Fruit fly (Drosophila melanogaster): ENCODE data around the gene eIF4EHP.

Gene eIF4EHP

DNA sequence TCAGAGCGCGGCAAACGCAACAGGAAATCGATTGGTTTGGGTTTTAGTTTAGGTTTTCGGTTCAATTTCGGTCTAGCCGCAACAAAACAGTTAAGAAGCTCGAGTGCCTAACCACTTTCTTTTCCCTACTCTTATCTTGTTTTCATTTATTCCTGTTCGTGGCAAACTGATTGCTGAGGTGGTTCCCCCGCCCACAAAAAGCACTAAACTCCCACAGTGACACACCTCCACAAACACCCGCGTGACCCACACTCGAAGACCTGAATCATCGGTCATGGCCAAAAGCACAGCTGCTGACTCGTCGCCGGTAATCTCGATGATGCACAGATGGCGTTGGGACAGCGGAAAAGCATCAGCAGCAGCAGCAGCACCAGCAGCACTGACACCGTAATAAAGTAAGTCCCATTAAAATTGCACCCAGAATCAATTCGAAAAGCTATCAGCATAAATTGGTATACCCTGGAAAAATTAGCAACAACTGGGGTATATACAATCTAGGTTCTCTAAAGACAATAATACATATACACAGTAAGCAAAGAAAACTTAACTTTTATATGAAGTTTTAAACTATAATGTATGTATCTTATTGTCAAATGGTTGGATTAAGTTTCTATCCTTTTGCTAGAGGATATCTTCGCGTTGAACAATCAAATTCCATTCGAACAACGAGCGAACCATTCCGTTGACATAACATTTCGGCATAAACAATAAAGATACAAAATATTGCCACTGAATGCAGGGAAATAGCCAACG is 82.9 kb downstream of the eIF4EHP start (continued):
- TF ChIP-seq Vsx1 (GFP tag; optimal IDR thresholded peaks at IDR 0.05): no peak
- no peak for TF ChIP-seq CG7372 (GFP tag; IDR thresholded peaks at IDR 0.05)
- no peak for TF ChIP-seq CG1832 (GFP tag; optimal IDR thresholded peaks at IDR 0.05)
- peak; percentile 27; the same call in 1 of the 2 replicates for TF ChIP-seq CG4730 (GFP tag; IDR thresholded peaks at IDR 0.05)
- TF ChIP-seq ac (GFP tag; optimal IDR thresholded peaks at IDR 0.05): no peak
- TF ChIP-seq CG12219 (GFP tag; optimal IDR thresholded peaks at IDR 0.05): peak; percentile 13
- no peak for TF ChIP-seq Mad (GFP tag; optimal IDR thresholded peaks at IDR 0.05)
- TF ChIP-seq gcm (GFP tag; optimal IDR thresholded peaks at IDR 0.05): no peak
- peak; percentile 54 for TF ChIP-seq dmrt99B (tag; optimal IDR thresholded peaks at IDR 0.05)
- no peak for TF ChIP-seq TFAM (GFP tag; optimal IDR thresholded peaks at IDR 0.05)
- TF ChIP-seq so (GFP tag; IDR thresholded peaks at IDR 0.05): no peak; the same call in 2 of the 3 replicates
- no peak for TF ChIP-seq CG3407 (GFP tag; optimal IDR thresholded peaks at IDR 0.05)
- TF ChIP-seq CG2889 (GFP tag; IDR thresholded peaks at IDR 0.05): no peak
- TF ChIP-seq CG10267 (tag; optimal IDR thresholded peaks at IDR 0.05): no peak
- TF ChIP-seq Asciz (GFP tag; optimal IDR thresholded peaks at IDR 0.05): no peak
- no peak for TF ChIP-seq CG4328 (GFP tag; optimal IDR thresholded peaks at IDR 0.05)
- no peak for TF ChIP-seq tup (GFP tag; optimal IDR thresholded peaks at IDR 0.05)
- peak; percentile 35 for TF ChIP-seq Camta (GFP tag; optimal IDR thresholded peaks at IDR 0.05)
- TF ChIP-seq sob (GFP tag; IDR thresholded peaks at IDR 0.05): no peak
- TF ChIP-seq danr (GFP tag; IDR thresholded peaks at IDR 0.05): no peak
- TF ChIP-seq CG10462 (GFP tag; optimal IDR thresholded peaks at IDR 0.05): no peak
- TF ChIP-seq onecut (GFP tag; IDR thresholded peaks at IDR 0.05): no peak
- no peak for TF ChIP-seq pho (GFP tag; optimal IDR thresholded peaks at IDR 0.05)
- no peak for TF ChIP-seq da (GFP tag; optimal IDR thresholded peaks at IDR 0.05)
- TF ChIP-seq dmrt11E (tag; optimal IDR thresholded peaks at IDR 0.05): peak; percentile 26
- no peak for TF ChIP-seq CHES-1-like (GFP tag; optimal IDR thresholded peaks at IDR 0.05)
- TF ChIP-seq CG9727 (GFP tag; optimal IDR thresholded peaks at IDR 0.05): no peak
- TF ChIP-seq schlank (tag; optimal IDR thresholded peaks at IDR 0.05): no peak
- no peak for TF ChIP-seq ftz-f1 (GFP tag; optimal IDR thresholded peaks at IDR 0.05)
- no peak for TF ChIP-seq Poxn (GFP tag; IDR thresholded peaks at IDR 0.05)
- no peak for TF ChIP-seq Dad (GFP tag; optimal IDR thresholded peaks at IDR 0.05)
- TF ChIP-seq D19A (tag; optimal IDR thresholded peaks at IDR 0.05): no peak
- TF ChIP-seq fu2 (GFP tag; optimal IDR thresholded peaks at IDR 0.05): no peak
- TF ChIP-seq BtbVII (GFP tag; optimal IDR thresholded peaks at IDR 0.05): no peak
- TF ChIP-seq Antp (GFP tag; optimal IDR thresholded peaks at IDR 0.05): no peak
- TF ChIP-seq twi (tag; optimal IDR thresholded peaks at IDR 0.05): no peak
- TF ChIP-seq zfh2 (GFP tag; optimal IDR thresholded peaks at IDR 0.05): no peak
- no peak for TF ChIP-seq Sry-β (GFP tag; optimal IDR thresholded peaks at IDR 0.05)
- TF ChIP-seq CG32772 (GFP tag; IDR thresholded peaks at IDR 0.05): peak; percentile 38; the same call in 1 of the 2 replicates
- TF ChIP-seq slp2 (GFP tag; optimal IDR thresholded peaks at IDR 0.05): no peak
- no peak for TF ChIP-seq Doc2 (GFP tag; IDR thresholded peaks at IDR 0.05)
- TF ChIP-seq ssp (GFP tag; IDR thresholded peaks at IDR 0.05): no peak
- no peak for TF ChIP-seq Blimp-1 (GFP tag; optimal IDR thresholded peaks at IDR 0.05)
- TF ChIP-seq oc (tag; optimal IDR thresholded peaks at IDR 0.05): no peak
- TF ChIP-seq nerfin-2 (GFP tag; IDR thresholded peaks at IDR 0.05; ENCODE audit: partially characterized antibody): no peak
- no peak for TF ChIP-seq toy (GFP tag; IDR thresholded peaks at IDR 0.05)
- TF ChIP-seq pros (GFP tag; optimal IDR thresholded peaks at IDR 0.05): no peak
- no peak for TF ChIP-seq CG10274 (GFP tag; optimal IDR thresholded peaks at IDR 0.05)
- no peak for TF ChIP-seq CG31224 (GFP tag; IDR thresholded peaks at IDR 0.05)
- peak; percentile 49; the same call in 2 of the 3 replicates for TF ChIP-seq CG17361 (GFP tag; IDR thresholded peaks at IDR 0.05)
